Worm (Caenorhabditis elegans) whole organism, L4 larva: ENCODE results near the gene tbx-9.

Experiments used
- aha-1 ChIP-seq: fragments of 150-350 bp; peaks from one replicate; lab custom pipeline; 2014; ENCODE audit warnings: missing biosample characterization, missing genetic modification characterization
- cey-2 ChIP-seq: sonication (generic microtip); optimal IDR thresholded peaks from 3 replicates; lab custom pipeline; 2017; ENCODE audit warnings: missing genetic modification characterization, mild to moderate bottlenecking, missing compliant biosample characterization, antibody characterized with exemption, borderline replicate concordance; ENCODE audit not compliant: insufficient read depth
- hlh-30 ChIP-seq: sonication (generic microtip); optimal IDR thresholded peaks from 2 replicates; lab custom pipeline; 2017; ENCODE audit warnings: antibody characterized with exemption, mild to moderate bottlenecking, missing genetic modification characterization, missing compliant biosample characterization; ENCODE audit not compliant: insufficient read depth
- nhr-11 ChIP-seq: fragments of 150-350 bp; optimal IDR thresholded peaks from 2 replicates; lab custom pipeline; 2014; ENCODE audit warnings: missing biosample characterization, missing genetic modification characterization
- zag-1 ChIP-seq: fragments of 150-350 bp; optimal IDR thresholded peaks from 2 replicates; lab custom pipeline; 2014; ENCODE audit warnings: missing biosample characterization, missing genetic modification characterization
- ztf-11 ChIP-seq: fragments of 150-350 bp; optimal IDR thresholded peaks from 2 replicates; lab custom pipeline; 2014; ENCODE audit warnings: missing biosample characterization, missing genetic modification characterization

DNA sequence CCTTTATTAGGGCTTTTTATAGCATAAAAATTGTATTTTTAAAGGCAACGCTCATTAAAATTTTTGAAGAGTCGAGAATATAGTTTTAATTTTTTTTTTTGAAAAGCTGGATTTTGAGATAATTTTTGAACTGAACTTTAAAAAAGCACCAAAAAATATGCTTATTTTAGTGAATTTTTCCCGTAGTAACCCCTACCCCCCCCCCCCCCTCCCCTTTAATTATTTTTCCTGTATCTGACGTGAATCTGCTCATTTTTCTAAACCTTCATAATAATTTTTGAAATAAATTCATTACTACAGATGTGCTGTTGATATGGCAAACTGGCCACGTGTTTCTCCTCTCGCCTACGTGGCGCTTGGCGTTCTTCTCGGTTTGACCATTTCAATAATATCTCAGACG is 39.8 kb upstream of the tbx-9 start, which contains the start of gene C38H2.2:
- no peak for TF ChIP-seq hlh-30 (tag; lab: Kevin White, UChicago)
- no peak for TF ChIP-seq cey-2 (tag; lab: Kevin White, UChicago)
- peak; percentile 38 for TF ChIP-seq aha-1 (tag; lab: Kevin White, UChicago)
- no peak for TF ChIP-seq ztf-11 (tag; lab: Kevin White, UChicago)
- no peak for TF ChIP-seq zag-1
- TF ChIP-seq nhr-11 (tag; lab: Kevin White, UChicago): no peak
